Worm (Caenorhabditis elegans): Measurements from ENCODE around the gene lgc-27.
A peak's percentile ranks its signal among the peaks of the same experiment; 100 is the strongest.

Gene lgc-27

ce11 chrII:4648785-4649184 lies at the start of gene lgc-27:
Gene lgc-27 (plus strand): TSS chrII:4649085.
- TF ChIP-seq W03F9.2 (tag; optimal IDR thresholded peaks at IDR 0.05) (no peak), him-1 (tag; optimal IDR thresholded peaks at IDR 0.05) (no peak), dao-5 (tag; optimal IDR thresholded peaks at IDR 0.05) (no peak)

DNA sequence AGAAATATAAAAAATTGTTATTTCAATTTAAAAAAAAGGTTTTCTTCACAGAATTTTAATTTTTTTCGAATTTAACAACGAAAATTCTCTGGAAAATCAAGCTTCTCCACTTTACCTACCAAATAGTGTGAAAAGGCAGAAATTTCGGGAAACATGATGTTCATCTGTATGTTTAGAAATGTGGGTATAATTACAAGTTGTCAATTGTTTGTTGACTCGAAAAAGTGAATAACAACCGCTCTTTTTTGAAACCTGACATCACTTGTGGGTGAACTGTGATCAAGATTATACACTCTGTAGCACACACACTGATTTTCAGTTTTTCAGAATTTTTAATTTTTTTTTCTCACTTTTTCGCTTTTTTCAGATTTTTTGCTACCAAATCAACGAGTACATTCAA lies 49.0 kb upstream of the lgc-27 start:
- TF ChIP-seq him-1 (tag; optimal IDR thresholded peaks at IDR 0.05) (no peak), W03F9.2 (tag; optimal IDR thresholded peaks at IDR 0.05) (no peak), dao-5 (tag; optimal IDR thresholded peaks at IDR 0.05) (no peak)

ce11 chrII:4600276-4600675 lies 48.6 kb upstream of the lgc-27 start:
- no peak for TF ChIP-seq W03F9.2 (tag; optimal IDR thresholded peaks at IDR 0.05)
- TF ChIP-seq dao-5 (tag; optimal IDR thresholded peaks at IDR 0.05), result no peak
- no peak for TF ChIP-seq him-1 (tag; optimal IDR thresholded peaks at IDR 0.05)

DNA sequence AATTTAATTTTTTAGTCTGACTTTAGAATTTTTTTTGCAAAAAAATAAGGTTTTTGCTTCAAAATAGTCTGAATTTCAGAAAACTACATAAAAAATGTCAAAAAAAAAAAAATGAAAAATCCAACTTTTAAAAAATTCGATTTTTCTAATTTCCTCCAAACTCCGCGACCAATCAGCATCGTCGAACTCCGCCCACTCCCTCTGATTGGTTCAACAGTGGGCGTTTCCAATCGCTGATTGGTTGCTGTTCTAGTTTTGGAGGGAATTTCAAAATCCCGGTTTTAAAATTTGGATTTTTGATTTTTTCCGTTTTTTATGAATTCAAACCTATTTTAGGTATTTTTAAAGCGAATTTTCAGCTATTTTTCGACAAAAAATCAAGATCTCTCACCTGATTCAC lies 48.1 kb upstream of the lgc-27 start:
- no peak for TF ChIP-seq dao-5 (tag; optimal IDR thresholded peaks at IDR 0.05)
- TF ChIP-seq him-1 (tag; optimal IDR thresholded peaks at IDR 0.05), result no peak
- TF ChIP-seq W03F9.2 (tag; optimal IDR thresholded peaks at IDR 0.05), result no peak

- TF ChIP-seq W03F9.2 (tag; optimal IDR thresholded peaks at IDR 0.05) (no peak), dao-5 (tag; optimal IDR thresholded peaks at IDR 0.05) (no peak), him-1 (tag; optimal IDR thresholded peaks at IDR 0.05) (no peak)
Observed at ce11 chrII:4601256-4601655, 47.6 kb upstream of the lgc-27 start, which contains the start of gene ipla-1. Gene ipla-1 (minus strand): TSS chrII:4601356.

DNA sequence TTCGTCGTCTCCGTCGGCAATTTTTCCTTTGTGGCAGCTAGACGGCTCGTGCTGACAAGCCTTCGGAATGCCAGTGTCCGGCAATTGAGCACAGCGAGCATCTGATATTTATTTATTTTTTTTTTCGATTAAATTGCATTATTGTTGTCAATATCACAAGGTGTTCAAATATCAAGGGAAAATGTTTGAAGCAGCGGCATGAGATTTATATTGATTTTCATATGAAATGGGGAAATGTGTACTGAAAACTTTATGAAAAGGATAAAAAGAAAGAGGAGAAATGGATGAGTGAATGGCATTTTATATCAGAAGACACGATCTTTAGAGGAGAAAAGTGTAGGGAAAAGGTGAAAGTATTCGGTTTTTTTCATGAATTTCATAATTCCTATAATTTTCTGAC lies 46.4 kb upstream of the lgc-27 start, which contains the start of gene coa-3:
Gene coa-3, minus strand, starts transcription at position 101 of the 400 bp plus-strand sequence.
- TF ChIP-seq dao-5 (tag; optimal IDR thresholded peaks at IDR 0.05) (no peak), him-1 (tag; optimal IDR thresholded peaks at IDR 0.05) (no peak), W03F9.2 (tag; optimal IDR thresholded peaks at IDR 0.05) (no peak)

DNA sequence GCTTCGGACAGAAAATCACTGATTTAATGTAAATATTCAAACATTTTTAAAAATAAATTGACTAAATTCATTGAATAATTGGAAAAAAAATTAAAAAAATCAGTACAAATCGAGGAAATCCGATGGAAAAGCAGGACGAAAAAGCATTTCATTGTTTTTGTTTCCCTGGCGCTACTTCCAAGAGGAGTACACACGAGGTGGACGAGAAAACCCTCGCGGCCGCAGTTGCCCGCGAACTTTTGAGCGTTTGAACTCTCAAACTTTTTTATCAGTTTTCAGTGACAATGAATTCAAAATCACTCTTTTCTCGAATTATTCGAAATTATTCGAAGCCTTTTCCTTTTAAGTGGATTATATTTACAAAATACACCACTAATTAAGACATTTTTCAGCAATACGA lies 45.9 kb upstream of the lgc-27 start, which contains the start of gene F35D11.4:
Gene F35D11.4, plus strand, starts transcription at position 393 of the 400 bp plus-strand sequence.
- TF ChIP-seq him-1 (tag; optimal IDR thresholded peaks at IDR 0.05) (peak; percentile 55), W03F9.2 (tag; optimal IDR thresholded peaks at IDR 0.05) (peak; percentile 59), dao-5 (tag; optimal IDR thresholded peaks at IDR 0.05) (no peak)

ce11 chrII:4604149-4604548 lies 44.7 kb upstream of the lgc-27 start:
- TF ChIP-seq dao-5 (tag; optimal IDR thresholded peaks at IDR 0.05) (no peak), W03F9.2 (tag; optimal IDR thresholded peaks at IDR 0.05) (peak; percentile 3)

ce11 chrII:4604680-4605079 lies 44.2 kb upstream of the lgc-27 start:
- no peak for TF ChIP-seq dao-5 (tag; optimal IDR thresholded peaks at IDR 0.05)
- no peak for TF ChIP-seq him-1 (tag; optimal IDR thresholded peaks at IDR 0.05)
- no peak for TF ChIP-seq W03F9.2 (tag; optimal IDR thresholded peaks at IDR 0.05)

DNA sequence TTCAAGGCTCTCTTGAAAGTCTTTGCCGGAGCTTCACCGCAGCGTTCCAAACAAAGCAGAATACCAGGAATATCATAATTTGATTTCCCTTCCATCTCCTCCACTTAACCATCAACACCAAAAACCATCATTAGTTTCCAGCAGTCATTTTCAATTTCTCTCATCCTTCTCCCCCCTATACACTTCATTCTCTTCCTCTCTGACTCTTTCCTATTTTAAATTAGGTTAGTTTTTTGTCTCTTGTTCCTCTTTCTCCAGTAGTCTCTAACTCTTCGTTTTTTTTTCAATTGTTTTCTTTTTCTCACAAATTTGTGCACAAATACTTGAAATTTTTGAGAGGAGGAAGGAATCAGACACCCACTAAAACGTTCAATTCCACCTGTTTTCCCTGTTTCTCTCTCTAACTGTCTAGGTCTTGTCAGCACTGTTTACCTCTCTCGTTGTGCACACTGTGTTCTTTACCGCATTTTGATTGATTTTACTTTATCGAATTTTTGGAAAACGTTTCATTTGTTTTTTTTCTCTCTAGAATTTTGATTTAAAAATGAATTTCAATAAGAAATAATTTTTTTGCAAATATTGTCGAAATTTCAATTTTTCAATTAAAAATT lies 42.1 kb upstream of the lgc-27 start:
- TF ChIP-seq W03F9.2 (tag; optimal IDR thresholded peaks at IDR 0.05) (no peak), him-1 (tag; optimal IDR thresholded peaks at IDR 0.05) (no peak), dao-5 (tag; optimal IDR thresholded peaks at IDR 0.05) (no peak)

DNA sequence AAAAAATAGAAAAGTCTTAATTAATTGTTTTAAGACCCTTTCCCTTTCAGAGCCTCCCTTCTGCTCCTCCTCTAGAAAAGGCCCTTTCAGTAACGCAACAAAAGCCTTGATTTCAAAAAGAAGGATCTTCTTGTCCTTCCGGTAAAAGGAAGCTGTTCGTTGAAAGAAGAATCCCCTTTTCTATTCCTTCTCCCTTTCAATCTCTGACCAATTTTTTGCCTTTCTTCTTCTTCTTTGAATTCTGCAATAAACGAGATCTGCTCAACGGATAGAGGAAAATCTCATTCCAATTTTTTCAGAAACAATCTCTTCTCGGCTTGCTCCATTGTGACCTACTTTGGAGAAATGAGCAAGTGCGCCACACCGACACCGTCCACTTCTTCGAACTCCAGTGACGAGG lies 40.8 kb upstream of the lgc-27 start, which contains the start of gene F35D11.3:
Gene F35D11.3, plus strand, starts transcription at position 300 of the 400 bp plus-strand sequence.
- TF ChIP-seq W03F9.2 (tag; optimal IDR thresholded peaks at IDR 0.05) (no peak), him-1 (tag; optimal IDR thresholded peaks at IDR 0.05) (no peak)

- TF ChIP-seq W03F9.2 (tag; optimal IDR thresholded peaks at IDR 0.05), result no peak
Observed at ce11 chrII:4612694-4613093, 36.2 kb upstream of the lgc-27 start, which contains the start of gene pqn-35. Gene pqn-35 (plus strand): TSS chrII:4612994.

ce11 chrII:4616443-4616842 lies 32.4 kb upstream of the lgc-27 start, which contains the start of gene clec-136:
Gene clec-136 (minus strand): TSS chrII:4616543.
- TF ChIP-seq W03F9.2 (tag; optimal IDR thresholded peaks at IDR 0.05) (no peak), him-1 (tag; optimal IDR thresholded peaks at IDR 0.05) (no peak), dao-5 (tag; optimal IDR thresholded peaks at IDR 0.05) (no peak)

- TF ChIP-seq dao-5 (tag; optimal IDR thresholded peaks at IDR 0.05) (no peak), him-1 (tag; optimal IDR thresholded peaks at IDR 0.05) (no peak), W03F9.2 (tag; optimal IDR thresholded peaks at IDR 0.05) (no peak)
Observed at ce11 chrII:4617990-4618389, 30.9 kb upstream of the lgc-27 start, which contains the start of gene clec-137. Gene clec-137 (minus strand): TSS chrII:4618090.

- TF ChIP-seq dao-5 (tag; optimal IDR thresholded peaks at IDR 0.05) (no peak), W03F9.2 (tag; optimal IDR thresholded peaks at IDR 0.05) (no peak), him-1 (tag; optimal IDR thresholded peaks at IDR 0.05) (no peak)
Observed at ce11 chrII:4619700-4620099, 29.2 kb upstream of the lgc-27 start, which contains the start of gene clec-138. Gene clec-138 (minus strand): TSS chrII:4619800.

All from whole organism, L4/young adult.